Worm (Caenorhabditis elegans): ENCODE results near the gene sucl-1.

ce11 chrX:14739466-14739865 lies 14.4 kb upstream of the sucl-1 start:
- TF ChIP-seq unc-39 (tag; optimal IDR thresholded peaks at IDR 0.05) (no peak), unc-62 (GFP tag; optimal IDR thresholded peaks at IDR 0.05) (no peak), ztf-11 (tag; optimal IDR thresholded peaks at IDR 0.05) (no peak), snpc-4 (tag; optimal IDR thresholded peaks at IDR 0.05) (no peak), elt-1 (tag; optimal IDR thresholded peaks at IDR 0.05; ENCODE audit: borderline replicate concordance, insufficient read depth) (no peak), bed-3 (GFP tag; optimal IDR thresholded peaks at IDR 0.05) (no peak)
